Worm (Caenorhabditis elegans): Measurements from ENCODE around the gene asp-8.
"Not testable (repeated sequence)": the region's sequence is repeated elsewhere in the genome, so short reads cannot be mapped to it uniquely, and the experiment has no call there.

The asp-8 gene

ce11 chrV:3024274-3024673 lies at the start of gene asp-8:
TSS of gene asp-8 (plus strand) at chrV:3024549.
- TF ChIP-seq skn-1 (tag; optimal IDR thresholded peaks at IDR 0.05) (no peak), elt-2 (tag; optimal IDR thresholded peaks at IDR 0.05) (peak; percentile 54), unc-39 (tag; optimal IDR thresholded peaks at IDR 0.05) (no peak)

DNA sequence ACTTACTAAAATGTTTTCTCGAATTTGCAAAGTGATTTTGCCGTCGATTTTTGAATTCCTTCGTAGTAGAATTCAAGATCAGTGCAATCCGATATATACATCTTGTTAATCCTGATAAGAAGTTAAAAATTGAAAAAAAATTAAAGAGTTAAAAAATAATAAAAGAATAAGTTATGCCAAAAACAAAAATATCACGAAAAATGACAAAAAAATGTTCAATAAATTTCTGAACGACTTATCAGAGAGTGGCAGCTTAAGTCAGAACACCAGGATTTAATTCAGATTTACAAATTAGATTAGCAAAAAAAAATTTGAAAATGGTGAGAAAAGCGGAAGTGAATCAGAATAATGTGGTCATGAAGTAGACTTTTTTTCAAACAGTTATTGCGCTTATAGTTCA lies 49.1 kb upstream of the asp-8 start, which contains the start of gene srw-123:
srw-123 (minus strand) TSS at position 101 of the 400 bp plus-strand sequence.
- TF ChIP-seq ztf-11, aly-2, jun-1 (tag; optimal IDR thresholded peaks at IDR 0.05): not testable (repeated sequence)

DNA sequence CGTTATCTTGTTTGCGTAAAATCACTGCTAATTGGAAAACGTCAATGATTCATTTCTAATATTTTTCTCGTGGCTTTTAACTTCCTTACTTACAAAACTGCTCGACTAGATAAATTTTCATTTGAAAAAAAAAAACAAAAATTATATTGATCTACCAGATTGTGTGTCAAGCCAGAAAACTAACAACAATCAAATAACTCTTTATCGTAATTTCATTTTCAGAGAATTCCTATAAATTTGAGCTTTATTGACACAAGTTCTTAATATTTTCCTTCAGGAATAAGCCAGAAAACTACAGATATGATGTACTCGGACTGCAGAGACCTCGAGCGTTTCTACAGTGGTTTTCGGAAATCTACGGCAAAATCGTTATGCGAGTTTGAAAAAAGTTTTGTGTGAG lies 48.1 kb upstream of the asp-8 start, which contains the start of gene srw-124:
srw-124 (plus strand) TSS at position 301 of the 400 bp plus-strand sequence.
- TF ChIP-seq ceh-16 (tag; optimal IDR thresholded peaks at IDR 0.05) (no peak), fos-1 (tag; optimal IDR thresholded peaks at IDR 0.05) (no peak), lsy-12 (tag; optimal IDR thresholded peaks at IDR 0.05) (no peak), egl-27 (tag; optimal IDR thresholded peaks at IDR 0.05) (no peak), nfya-1 (tag; optimal IDR thresholded peaks at IDR 0.05; ENCODE audit: insufficient read depth) (no peak), unc-62 (GFP tag; optimal IDR thresholded peaks at IDR 0.05) (no peak), ceh-28 (tag; optimal IDR thresholded peaks at IDR 0.05) (no peak), ceh-82 (tag; optimal IDR thresholded peaks at IDR 0.05) (no peak), egl-5 (tag; optimal IDR thresholded peaks at IDR 0.05) (no peak), pqm-1 (tag; optimal IDR thresholded peaks at IDR 0.05) (no peak), elt-2 (tag; optimal IDR thresholded peaks at IDR 0.05) (no peak)

DNA sequence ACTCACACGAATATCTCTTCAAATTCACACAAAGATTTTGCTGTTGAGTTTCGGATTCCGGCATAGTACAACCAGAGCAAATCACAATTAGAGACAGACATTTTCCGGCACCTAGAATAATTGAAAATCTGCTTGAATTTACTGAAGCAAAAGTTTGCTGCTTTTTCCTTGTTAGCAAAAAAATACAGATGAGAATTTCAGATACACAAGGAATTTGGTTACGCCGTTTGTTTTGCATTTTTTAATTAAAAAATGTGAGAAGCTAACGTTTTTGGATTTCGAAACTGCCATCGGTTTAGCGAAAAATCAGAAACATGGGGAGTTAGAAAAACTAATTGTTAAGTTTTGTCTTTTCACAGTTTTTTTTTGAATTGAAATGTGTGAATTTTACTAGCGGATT lies 44.4 kb upstream of the asp-8 start, which contains the start of gene srw-118:
srw-118 (minus strand) TSS at position 101 of the 400 bp plus-strand sequence.
- TF ChIP-seq sea-2 (GFP tag; optimal IDR thresholded peaks at IDR 0.05) (no peak), pqm-1 (tag; optimal IDR thresholded peaks at IDR 0.05) (no peak), ceh-16 (tag; optimal IDR thresholded peaks at IDR 0.05) (no peak), nhr-77 (tag; optimal IDR thresholded peaks at IDR 0.05) (no peak), lsy-12 (tag; optimal IDR thresholded peaks at IDR 0.05) (no peak), elt-2 (tag; optimal IDR thresholded peaks at IDR 0.05) (no peak)

- TF ChIP-seq unc-39 (tag; optimal IDR thresholded peaks at IDR 0.05) (no peak), elt-2 (tag; optimal IDR thresholded peaks at IDR 0.05) (no peak), ceh-28 (tag; optimal IDR thresholded peaks at IDR 0.05) (no peak), aly-2 (tag; optimal IDR thresholded peaks at IDR 0.05) (no peak), hmg-11 (tag; optimal IDR thresholded peaks at IDR 0.05) (no peak), R02D3.7 (tag; optimal IDR thresholded peaks at IDR 0.05) (no peak), daf-12 (tag; optimal IDR thresholded peaks at IDR 0.05) (no peak), lsy-12 (tag; optimal IDR thresholded peaks at IDR 0.05) (no peak), pqm-1 (tag; optimal IDR thresholded peaks at IDR 0.05) (no peak), nhr-12 (tag; optimal IDR thresholded peaks at IDR 0.05) (no peak)
Observed at ce11 chrV:2983351-2983750, 41.0 kb upstream of the asp-8 start, which contains the start of gene srw-117. TSS of gene srw-117 (minus strand) at chrV:2983451.

- no peak for TF ChIP-seq tbx-2 (tag; optimal IDR thresholded peaks at IDR 0.05)
- no peak for TF ChIP-seq fos-1 (tag; optimal IDR thresholded peaks at IDR 0.05)
- TF ChIP-seq ztf-4 (tag; optimal IDR thresholded peaks at IDR 0.05), result no peak
- no peak for TF ChIP-seq nhr-23 (tag; optimal IDR thresholded peaks at IDR 0.05)
- no peak for TF ChIP-seq ceh-28 (tag; optimal IDR thresholded peaks at IDR 0.05)
- TF ChIP-seq sea-2 (GFP tag; optimal IDR thresholded peaks at IDR 0.05), result no peak
- TF ChIP-seq elt-2 (tag; optimal IDR thresholded peaks at IDR 0.05), result no peak
- TF ChIP-seq lsy-12 (tag; optimal IDR thresholded peaks at IDR 0.05), result no peak
- TF ChIP-seq mdl-1 (tag; optimal IDR thresholded peaks at IDR 0.05), result no peak
- no peak for TF ChIP-seq ceh-82 (tag; optimal IDR thresholded peaks at IDR 0.05)
- TF ChIP-seq skn-1 (tag; optimal IDR thresholded peaks at IDR 0.05), result no peak
- no peak for TF ChIP-seq fkh-10 (GFP tag; optimal IDR thresholded peaks at IDR 0.05)
- TF ChIP-seq unc-39 (tag; optimal IDR thresholded peaks at IDR 0.05), result no peak
- TF ChIP-seq nhr-43 (tag; optimal IDR thresholded peaks at IDR 0.05; ENCODE audit: poor library complexity, severe bottlenecking), result no peak
- no peak for TF ChIP-seq aly-2 (tag; optimal IDR thresholded peaks at IDR 0.05)
- TF ChIP-seq nhr-237 (tag; optimal IDR thresholded peaks at IDR 0.05), result no peak
- TF ChIP-seq egl-5 (tag; optimal IDR thresholded peaks at IDR 0.05), result no peak
- no peak for TF ChIP-seq elt-3 (tag; optimal IDR thresholded peaks at IDR 0.05)
Observed at ce11 chrV:2985309-2985708, 39.0 kb upstream of the asp-8 start, which contains the start of gene srw-139. TSS of gene srw-139 (minus strand) at chrV:2985409.
